Worm (Caenorhabditis elegans) whole organism, dauer: ENCODE results near the gene best-18.
"Not testable (repeated sequence)": the region's sequence is repeated elsewhere in the genome, so short reads cannot be mapped to it uniquely, and the experiment has no call there.

ENCODE experiments used
- unc-62 ChIP-seq: sonication (generic microtip); optimal IDR thresholded peaks from 2 replicates; lab custom pipeline; 2017; ENCODE audit warnings: missing biosample characterization, missing genetic modification reagents, missing genetic modification characterization

Gene best-18

ce11 chrIII:10202894-10203871 is 9.0 kb upstream of the best-18 start, which contains the start of gene chc-1:
Gene chc-1, plus strand, starts transcription at chrIII:10203821.
- TF ChIP-seq unc-62 (GFP tag; lab: Kevin White, UChicago), result no peak

ce11 chrIII:10206352-10206751 is 5.8 kb upstream of the best-18 start:
- no peak for TF ChIP-seq unc-62 (GFP tag; lab: Kevin White, UChicago)

- no peak for TF ChIP-seq unc-62 (GFP tag; lab: Kevin White, UChicago)
Observed at ce11 chrIII:10209703-10210102, 2.5 kb upstream of the best-18 start, which contains the start of gene T20G5.9. Gene T20G5.9, plus strand, starts transcription at chrIII:10209840.

- no peak for TF ChIP-seq unc-62 (GFP tag; lab: Kevin White, UChicago)
Observed at ce11 chrIII:10214540-10214979, 2.4 kb downstream of the best-18 start.

ce11 chrIII:10215882-10216281 is 3.7 kb downstream of the best-18 start:
- no peak for TF ChIP-seq unc-62 (GFP tag; lab: Kevin White, UChicago)

- TF ChIP-seq unc-62 (GFP tag; lab: Kevin White, UChicago), result no peak
Observed at ce11 chrIII:10216585-10217278, 4.5 kb downstream of the best-18 start, which contains the start of gene cts-1. Gene cts-1, minus strand, starts transcription at chrIII:10216635.

- no peak for TF ChIP-seq unc-62 (GFP tag; lab: Kevin White, UChicago)
Observed at ce11 chrIII:10218587-10218986, 6.4 kb downstream of the best-18 start, which contains the start of the genes rde-4 and cox-14. Gene rde-4, minus strand, starts transcription at chrIII:10218646. Gene cox-14, plus strand, starts transcription at chrIII:10218942.

ce11 chrIII:10221860-10222259 is 9.7 kb downstream of the best-18 start, which contains the start of gene Y70G10A.4:
Gene Y70G10A.4, plus strand, starts transcription at chrIII:10222160.
- TF ChIP-seq unc-62 (GFP tag; lab: Kevin White, UChicago), result not testable (repeated sequence)

ce11 chrIII:10231641-10232040 is 19.4 kb downstream of the best-18 start:
- no peak for TF ChIP-seq unc-62 (GFP tag; lab: Kevin White, UChicago)

- TF ChIP-seq unc-62 (GFP tag; lab: Kevin White, UChicago), result no peak
Observed at ce11 chrIII:10233979-10234378, 21.8 kb downstream of the best-18 start, which contains the start of gene paml-1. Gene paml-1, minus strand, starts transcription at chrIII:10234079.

- TF ChIP-seq unc-62 (GFP tag; lab: Kevin White, UChicago), result no peak
Observed at ce11 chrIII:10236291-10236871, 24.2 kb downstream of the best-18 start.

ce11 chrIII:10238448-10239154 is 26.4 kb downstream of the best-18 start, which contains the start of gene Y70G10A.3:
Gene Y70G10A.3, plus strand, starts transcription at chrIII:10239104.
- no peak for TF ChIP-seq unc-62 (GFP tag; lab: Kevin White, UChicago)

- no peak for TF ChIP-seq unc-62 (GFP tag; lab: Kevin White, UChicago)
Observed at ce11 chrIII:10240073-10240472, 27.9 kb downstream of the best-18 start.

ce11 chrIII:10241332-10241829 is 29.2 kb downstream of the best-18 start:
- TF ChIP-seq unc-62 (GFP tag; lab: Kevin White, UChicago), result no peak
